4 fruit fly cellular contexts compared by ENCODE assay signal in the genomic region with DNA sequence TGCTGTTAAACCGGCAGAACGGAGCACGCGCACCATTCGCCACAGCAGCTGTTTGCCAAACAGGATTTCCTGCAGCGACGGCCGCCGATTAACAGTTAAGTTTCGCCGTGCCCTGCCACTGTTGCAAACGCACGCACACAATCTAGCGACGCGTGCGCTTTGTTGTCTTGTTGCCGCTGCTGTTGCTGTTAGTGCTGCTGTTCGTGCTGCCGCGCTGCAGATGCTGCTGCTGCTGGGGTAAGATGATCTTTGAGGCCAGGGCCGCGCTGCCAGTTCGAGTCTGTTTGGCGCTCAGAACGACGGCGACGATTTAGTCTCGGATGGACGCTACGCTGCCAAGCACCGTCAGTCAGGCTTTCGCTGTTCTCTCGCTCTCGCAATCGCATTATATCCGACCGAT.
A peak's percentile ranks its signal among the peaks of the same experiment; 100 is the strongest.
TF ChIP-seq lines count a peak whose summit lies in the region.

A gene (plus strand): TSS at position 136 of the 400 bp plus-strand sequence.

- TF ChIP-seq CTCF in whole organism, embryonic (GFP tag; optimal IDR thresholded peaks at IDR 0.05; lab: Kevin White, UChicago): no peak

TF ChIP-seq in whole organism, embryonic, 481 proteins besides CTCF, POLR2A, EP300 and RAD21 (continues in another document):
- TF ChIP-seq Adf1 (GFP tag; IDR thresholded peaks at IDR 0.05; lab: Robert Waterston, UW) (no peak), CG11723 (GFP tag; optimal IDR thresholded peaks at IDR 0.05; lab: Kevin White, UChicago) (peak; percentile 9), amos (GFP tag; IDR thresholded peaks at IDR 0.05; lab: Robert Waterston, UW; ENCODE audit: partially characterized antibody) (peak; percentile 26; the same call in 1 of the 2 replicates), Opbp (GFP tag; IDR thresholded peaks at IDR 0.05; lab: Robert Waterston, UW; ENCODE audit: partially characterized antibody) (peak; percentile 62; the same call in 2 of the 3 replicates), CG31365 (tag; optimal IDR thresholded peaks at IDR 0.05; lab: Kevin White, UChicago) (no peak), Blimp-1 (GFP tag; optimal IDR thresholded peaks at IDR 0.05; lab: Kevin White, UChicago) (no peak), CG10959 (GFP tag; IDR thresholded peaks at IDR 0.05; lab: Robert Waterston, UW) (no peak), odd (GFP tag; optimal IDR thresholded peaks at IDR 0.05; lab: Kevin White, UChicago) (peak; percentile 29), kni (GFP tag; optimal IDR thresholded peaks at IDR 0.05; lab: Kevin White, UChicago) (peak; percentile 15), nmo (GFP tag; optimal IDR thresholded peaks at IDR 0.05; lab: Kevin White, UChicago) (no peak), wor (GFP tag; IDR thresholded peaks at IDR 0.05; lab: Robert Waterston, UW) (no peak), Fer3 (tag; optimal IDR thresholded peaks at IDR 0.05; lab: Kevin White, UChicago) (no peak), Sry-δ (GFP tag; optimal IDR thresholded peaks at IDR 0.05; lab: Kevin White, UChicago) (no peak), CG15696 (tag; optimal IDR thresholded peaks at IDR 0.05; lab: Kevin White, UChicago) (peak; percentile 20), MESR4 (GFP tag; optimal IDR thresholded peaks at IDR 0.05; lab: Kevin White, UChicago) (no peak), nom (GFP tag; optimal IDR thresholded peaks at IDR 0.05; lab: Kevin White, UChicago) (peak; percentile 53), chif (GFP tag; optimal IDR thresholded peaks at IDR 0.05; lab: Kevin White, UChicago) (peak in 1 of 2 experiments; percentile 0), CG17829 (tag; optimal IDR thresholded peaks at IDR 0.05; lab: Kevin White, UChicago) (no peak), D (optimal IDR thresholded peaks at IDR 0.05; lab: Kevin White, UChicago) (peak; percentile 72), D (GFP tag; optimal IDR thresholded peaks at IDR 0.05; lab: Kevin White, UChicago) (no peak), CG13296 (GFP tag; optimal IDR thresholded peaks at IDR 0.05; lab: Kevin White, UChicago) (no peak)

TF ChIP-seq in whole organism, prepupa, 60 proteins besides CTCF, POLR2A, EP300 and RAD21 (continues in another document):
- TF ChIP-seq CG9139 (GFP tag; optimal IDR thresholded peaks at IDR 0.05; lab: Kevin White, UChicago) (peak; percentile 18), topi (GFP tag; optimal IDR thresholded peaks at IDR 0.05; lab: Kevin White, UChicago) (no peak), vri (GFP tag; optimal IDR thresholded peaks at IDR 0.05; lab: Kevin White, UChicago) (no peak), Sox15 (GFP tag; optimal IDR thresholded peaks at IDR 0.05; lab: Kevin White, UChicago) (no peak), CG34406 (GFP tag; optimal IDR thresholded peaks at IDR 0.05; lab: Kevin White, UChicago) (peak; percentile 2), CG10669 (GFP tag; optimal IDR thresholded peaks at IDR 0.05; lab: Kevin White, UChicago) (no peak), spab (GFP tag; optimal IDR thresholded peaks at IDR 0.05; lab: Kevin White, UChicago) (peak; percentile 19), pdm3 (GFP tag; optimal IDR thresholded peaks at IDR 0.05; lab: Kevin White, UChicago) (no peak), CG8119 (GFP tag; IDR thresholded peaks at IDR 0.05; lab: Robert Waterston, UW) (no peak), Hr39 (GFP tag; optimal IDR thresholded peaks at IDR 0.05; lab: Kevin White, UChicago) (no peak), fd85E (GFP tag; optimal IDR thresholded peaks at IDR 0.05; lab: Kevin White, UChicago) (no peak), salr (GFP tag; optimal IDR thresholded peaks at IDR 0.05; lab: Kevin White, UChicago) (no peak), acj6 (GFP tag; optimal IDR thresholded peaks at IDR 0.05; lab: Kevin White, UChicago) (no peak), svp (GFP tag; lab: Kevin White, UChicago) (no peak), Eip78C (GFP tag; lab: Kevin White, UChicago) (peak; percentile 8), CG11294 (GFP tag; IDR thresholded peaks at IDR 0.05; lab: Robert Waterston, UW) (no peak), Sox14 (GFP tag; optimal IDR thresholded peaks at IDR 0.05; lab: Kevin White, UChicago) (no peak), Gug (GFP tag; IDR thresholded peaks at IDR 0.05; lab: Robert Waterston, UW) (0 out of 2 replicates have a peak, but pooled peaks have one; percentile 0), Sox102F (GFP tag; optimal IDR thresholded peaks at IDR 0.05; lab: Kevin White, UChicago) (no peak), CG8319 (GFP tag; optimal IDR thresholded peaks at IDR 0.05; lab: Kevin White, UChicago) (no peak), CG3032 (tag; optimal IDR thresholded peaks at IDR 0.05; lab: Kevin White, UChicago) (no peak), CG7368 (GFP tag; optimal IDR thresholded peaks at IDR 0.05; lab: Kevin White, UChicago) (no peak), CG6276 (GFP tag; optimal IDR thresholded peaks at IDR 0.05; lab: Kevin White, UChicago) (no peak), CG3919 (GFP tag; optimal IDR thresholded peaks at IDR 0.05; lab: Kevin White, UChicago) (peak; percentile 9)

TF ChIP-seq in whole organism, pupa, 21 proteins besides CTCF, POLR2A, EP300 and RAD21:
- TF ChIP-seq CG4496 (GFP tag; IDR thresholded peaks at IDR 0.05; lab: Robert Waterston, UW) (peak; percentile 12; the same call in 2 of the 3 replicates), Ets98B (GFP tag; IDR thresholded peaks at IDR 0.05; lab: Robert Waterston, UW) (no peak), CG13204 (GFP tag; optimal IDR thresholded peaks at IDR 0.05; lab: Kevin White, UChicago) (peak; percentile 85), Pif1B (GFP tag; optimal IDR thresholded peaks at IDR 0.05; lab: Kevin White, UChicago) (peak; percentile 6)

TF ChIP-seq in whole organism, wandering third instar larva, 38 proteins besides CTCF, POLR2A, EP300 and RAD21:
- peak; percentile 55 for TF ChIP-seq Dfd (GFP tag; optimal IDR thresholded peaks at IDR 0.05; lab: Kevin White, UChicago)
- TF ChIP-seq rgr (GFP tag; optimal IDR thresholded peaks at IDR 0.05; lab: Kevin White, UChicago): no peak
- TF ChIP-seq dmrt93B (GFP tag; optimal IDR thresholded peaks at IDR 0.05; lab: Kevin White, UChicago): no peak
- TF ChIP-seq Abd-B (GFP tag; optimal IDR thresholded peaks at IDR 0.05; lab: Kevin White, UChicago): no peak
- no peak for TF ChIP-seq jim (GFP tag; optimal IDR thresholded peaks at IDR 0.05; lab: Kevin White, UChicago)
- no peak for TF ChIP-seq pan (optimal IDR thresholded peaks at IDR 0.05; lab: Kevin White, UChicago)
- TF ChIP-seq br (GFP tag; optimal IDR thresholded peaks at IDR 0.05; lab: Kevin White, UChicago): no peak
- no peak for TF ChIP-seq Hr78 (GFP tag; optimal IDR thresholded peaks at IDR 0.05; lab: Kevin White, UChicago)
- TF ChIP-seq Rel (GFP tag; optimal IDR thresholded peaks at IDR 0.05; lab: Kevin White, UChicago): no peak
- TF ChIP-seq Rel (tag; optimal IDR thresholded peaks at IDR 0.05; lab: Kevin White, UChicago): no peak
- TF ChIP-seq Vsx2 (GFP tag; optimal IDR thresholded peaks at IDR 0.05; lab: Kevin White, UChicago; ENCODE audit: partially characterized antibody): peak; percentile 80
